Worm (Caenorhabditis elegans): ENCODE data around the gene F52E1.3.

- TF ChIP-seq rpc-1 (optimal IDR thresholded peaks at IDR 0.05), result no peak
- no peak for TF ChIP-seq rpc-1 (tag; optimal IDR thresholded peaks at IDR 0.05)
- no peak for TF ChIP-seq C17E4.6 (GFP tag; IDR thresholded peaks at IDR 0.05)
- TF ChIP-seq hlh-26 (GFP tag; conservative IDR thresholded peaks at IDR 0.05), result no peak
- TF ChIP-seq chd-7 (tag; optimal IDR thresholded peaks at IDR 0.05), result no peak
- TF ChIP-seq athp-1 (tag; optimal IDR thresholded peaks at IDR 0.05), result no peak
- TF ChIP-seq madf-3 (GFP tag; IDR thresholded peaks at IDR 0.05), result no peak
- TF ChIP-seq snpc-4 (GFP tag; optimal IDR thresholded peaks at IDR 0.05), result no peak
- no peak for TF ChIP-seq snpc-4 (tag; optimal IDR thresholded peaks at IDR 0.05)
Observed at ce11 chrV:8401267-8401666, 6.7 kb downstream of the F52E1.3 start.
